Fruit fly (Drosophila melanogaster): ENCODE data around the gene Kal1.

Kal1 gene

DNA sequence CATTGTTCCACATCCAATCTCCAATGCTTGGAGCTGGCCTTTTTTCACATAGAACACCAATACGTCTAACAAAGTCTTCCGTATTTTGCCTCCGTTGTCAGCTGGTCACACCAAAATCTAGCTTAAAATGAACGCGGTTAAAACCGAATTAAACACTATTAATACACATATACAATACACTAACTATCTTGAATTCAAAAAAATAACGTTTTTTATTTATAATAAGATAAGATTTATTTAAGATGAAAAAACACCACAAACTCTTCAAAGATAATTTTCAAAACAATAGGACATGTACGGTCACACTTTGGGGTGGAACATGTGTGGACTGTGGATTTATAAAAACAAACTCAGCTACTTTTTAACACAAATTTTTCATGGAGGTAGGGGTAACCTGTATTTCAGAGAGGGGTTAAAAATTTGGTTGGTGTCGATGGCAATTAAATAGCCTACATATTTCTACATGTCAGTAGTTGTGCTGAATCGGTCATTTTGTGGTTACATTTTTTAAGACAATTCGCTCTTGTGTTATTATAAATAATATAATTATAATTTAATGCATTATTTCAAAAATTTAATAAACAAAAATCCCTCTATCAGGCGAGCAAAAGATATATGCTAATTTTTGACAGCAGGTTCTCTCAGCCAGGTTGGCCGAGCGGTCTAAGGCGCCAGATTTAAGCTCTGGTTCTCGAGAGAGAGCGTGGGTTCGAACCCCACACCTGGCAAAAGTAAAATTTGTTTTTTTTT, 28.7 kb upstream of the Kal1 start, which contains the start of gene CG13605:
Gene CG13605, minus strand, starts transcription at position 70 of the 750 bp plus-strand sequence.
- TF ChIP-seq noc (tag; optimal IDR thresholded peaks at IDR 0.05) = peak; percentile 67

DNA sequence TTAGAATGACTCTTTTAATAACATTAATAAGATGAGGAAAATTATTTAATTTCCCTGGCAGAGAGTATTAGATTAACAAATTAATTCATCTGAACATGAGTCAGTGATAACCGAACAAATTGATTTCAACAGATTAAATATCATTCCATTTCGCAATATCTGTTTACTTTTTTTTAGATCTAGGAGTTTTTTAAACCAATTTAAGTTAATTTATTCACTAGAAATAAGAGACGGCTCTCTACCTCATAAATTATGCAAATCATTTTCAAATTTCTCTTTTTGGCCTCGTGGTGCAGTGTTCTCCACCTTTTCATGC, 28.2 kb upstream of the Kal1 start, which contains the start of gene Root:
Gene Root, plus strand, starts transcription at position 217 of the 316 bp plus-strand sequence.
- no peak for TF ChIP-seq noc (tag; optimal IDR thresholded peaks at IDR 0.05)

- no peak for TF ChIP-seq noc (tag; optimal IDR thresholded peaks at IDR 0.05)
Observed at dm6 chr3R:24116180-24116579, 25.0 kb upstream of the Kal1 start, which contains the start of gene CG13607. Gene CG13607 (minus strand): TSS chr3R:24116322.

dm6 chr3R:24116972-24117371, 24.2 kb upstream of the Kal1 start:
- TF ChIP-seq noc (tag; optimal IDR thresholded peaks at IDR 0.05) = peak; percentile 37

dm6 chr3R:24121669-24122068, 19.5 kb upstream of the Kal1 start:
- TF ChIP-seq noc (tag; optimal IDR thresholded peaks at IDR 0.05) = no peak

- TF ChIP-seq noc (tag; optimal IDR thresholded peaks at IDR 0.05) = no peak
Observed at dm6 chr3R:24122369-24122768, 18.8 kb upstream of the Kal1 start.

DNA sequence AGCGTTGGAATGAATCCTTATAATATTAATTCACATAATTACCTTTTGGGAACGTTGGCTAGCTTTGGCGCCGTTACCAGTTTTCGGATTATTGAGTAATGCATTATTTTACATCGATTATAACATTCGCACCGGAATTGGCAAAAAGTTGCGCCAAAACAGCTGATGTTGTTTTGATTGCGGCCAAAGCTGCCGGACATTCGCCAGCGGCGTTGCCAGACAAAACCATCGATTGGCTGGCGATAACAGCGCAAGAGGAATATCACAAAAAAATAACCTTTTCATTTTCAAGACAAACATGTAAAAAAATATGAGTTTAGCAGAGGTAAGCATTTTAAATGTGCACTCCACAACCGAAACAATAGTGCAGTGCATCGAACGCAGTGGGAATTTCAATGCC, 11.1 kb upstream of the Kal1 start, which contains the start of the genes GatB and Tsc1:
Gene GatB, minus strand, starts transcription at position 176 of the 400 bp plus-strand sequence.
Gene Tsc1, plus strand, starts transcription at position 228 of the 400 bp plus-strand sequence.
- TF ChIP-seq noc (tag; optimal IDR thresholded peaks at IDR 0.05) = no peak

DNA sequence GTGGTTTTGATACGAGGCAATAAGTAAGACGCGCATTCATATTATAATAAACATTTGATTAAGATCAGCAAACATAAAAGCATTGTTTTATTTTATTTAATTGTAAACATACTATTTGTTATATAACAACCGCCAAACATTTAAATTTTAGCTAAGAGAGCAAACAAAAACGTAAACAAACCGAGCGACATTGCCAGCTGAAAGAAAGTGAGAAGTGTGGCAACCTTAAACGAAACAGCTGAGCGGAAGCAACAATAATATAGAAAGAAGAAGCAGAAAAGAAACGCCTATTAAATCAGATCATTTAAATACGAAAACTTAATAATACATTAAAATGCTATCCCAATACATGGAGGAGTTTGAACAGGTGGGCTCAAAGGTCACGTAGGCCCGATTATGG, 6.6 kb upstream of the Kal1 start, which contains the start of gene Sec10:
Gene Sec10, plus strand, starts transcription at position 252 of the 400 bp plus-strand sequence.
- no peak for TF ChIP-seq noc (tag; optimal IDR thresholded peaks at IDR 0.05)

dm6 chr3R:24137311-24137945, 3.8 kb upstream of the Kal1 start, which contains the start of gene Npc2f:
Gene Npc2f (plus strand): TSS chr3R:24137895.
- peak; percentile 94 for TF ChIP-seq noc (tag; optimal IDR thresholded peaks at IDR 0.05)

dm6 chr3R:24138478-24139455, 2.4 kb upstream of the Kal1 start:
- TF ChIP-seq noc (tag; optimal IDR thresholded peaks at IDR 0.05) = peak; percentile 85

dm6 chr3R:24139646-24140130, 1.5 kb upstream of the Kal1 start:
- TF ChIP-seq noc (tag; optimal IDR thresholded peaks at IDR 0.05) = no peak

- TF ChIP-seq noc (tag; optimal IDR thresholded peaks at IDR 0.05) = no peak
Observed at dm6 chr3R:24142971-24143370, 1.8 kb downstream of the Kal1 start.

dm6 chr3R:24143372-24143771, 2.2 kb downstream of the Kal1 start:
- no peak for TF ChIP-seq noc (tag; optimal IDR thresholded peaks at IDR 0.05)

dm6 chr3R:24143779-24144178, 2.6 kb downstream of the Kal1 start:
- TF ChIP-seq noc (tag; optimal IDR thresholded peaks at IDR 0.05) = no peak

DNA sequence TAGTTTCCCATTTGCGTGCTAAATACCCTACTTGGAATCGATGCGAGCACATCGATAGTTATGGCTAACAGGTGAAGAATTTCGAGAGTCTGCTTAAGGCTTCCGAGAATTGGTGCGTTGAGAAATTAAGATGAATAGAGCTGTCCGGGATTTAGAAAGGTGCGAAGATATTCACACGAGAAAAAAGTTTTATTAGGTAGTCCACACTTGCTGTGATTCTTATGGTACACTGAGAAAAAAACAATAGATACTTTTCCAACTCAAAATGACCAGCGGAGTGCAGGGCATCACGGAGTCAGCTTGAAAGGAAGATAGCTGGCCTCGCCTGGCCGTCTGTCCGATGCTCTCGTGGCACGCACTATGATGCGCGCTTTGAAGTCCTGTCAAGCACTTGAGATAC, 3.3 kb downstream of the Kal1 start:
- TF ChIP-seq noc (tag; optimal IDR thresholded peaks at IDR 0.05) = no peak

DNA sequence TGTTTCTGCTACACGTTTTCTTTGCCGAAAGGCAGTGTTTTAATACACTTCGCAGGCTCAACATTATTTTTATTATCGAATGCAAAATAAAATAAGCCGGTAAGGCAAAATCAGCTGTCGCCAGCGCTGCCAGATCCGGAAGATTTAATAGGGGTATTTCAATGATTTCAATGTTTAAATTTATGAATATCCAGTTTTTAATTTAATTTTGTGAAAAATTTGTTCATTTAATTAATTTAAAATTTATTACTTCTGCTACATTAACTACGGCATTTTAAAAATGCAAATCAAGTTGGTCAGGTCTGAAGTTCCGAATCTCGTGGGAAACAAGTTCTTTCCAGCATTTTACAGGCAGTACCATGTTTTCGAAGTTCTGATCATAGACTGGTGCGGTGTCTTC, 7.6 kb downstream of the Kal1 start, which contains the start of gene Slimp:
Gene Slimp, minus strand, starts transcription at position 130 of the 400 bp plus-strand sequence.
- peak; percentile 21 for TF ChIP-seq noc (tag; optimal IDR thresholded peaks at IDR 0.05)
